Fruit fly (Drosophila melanogaster) whole organism, embryonic: ENCODE measurements around the gene CG31809.
A peak's percentile ranks its signal among the peaks of the same experiment; 100 is the strongest.

Source experiments
- Adf1 ChIP-seq: fragments of 200-800 bp; sonication (Bioruptor generic); IDR thresholded peaks from 2 replicates; pipeline ENCODE4 v1.3.6; 2022; ENCODE audit warnings: missing biosample characterization, missing genetic modification characterization
- BEAF-32 ChIP-seq: fragments of 200-800 bp; sonication (Bioruptor generic); optimal IDR thresholded peaks from 3 replicates; lab custom pipeline; 2017; ENCODE audit warnings: missing biosample characterization, missing genetic modification characterization, mild to moderate bottlenecking, moderate library complexity, missing genetic modification reagents
- BtbVII ChIP-seq: fragments of 200-800 bp; sonication (Bioruptor generic); optimal IDR thresholded peaks from 3 replicates; lab custom pipeline; 2017; ENCODE audit warnings: missing biosample characterization, mild to moderate bottlenecking, missing genetic modification characterization
- CG10147 ChIP-seq: fragments of 200-800 bp; sonication (Bioruptor generic); optimal IDR thresholded peaks from 2 replicates; lab custom pipeline; 2019; ENCODE audit warnings: missing biosample characterization, mild to moderate bottlenecking, missing genetic modification characterization, moderate library complexity
- CG10543 ChIP-seq: fragments of 200-800 bp; sonication (Bioruptor generic); optimal IDR thresholded peaks from 3 replicates; lab custom pipeline; 2017; ENCODE audit warnings: missing biosample characterization, mild to moderate bottlenecking, missing genetic modification characterization, moderate library complexity
- CG12071 ChIP-seq: fragments of 200-800 bp; sonication (Bioruptor generic); optimal IDR thresholded peaks from 3 replicates; lab custom pipeline; 2018; ENCODE audit warnings: missing biosample characterization, mild to moderate bottlenecking, missing genetic modification characterization
- CG12769 ChIP-seq: fragments of 200-800 bp; sonication (Bioruptor generic); optimal IDR thresholded peaks from 2 replicates; lab custom pipeline; 2019; ENCODE audit warnings: missing biosample characterization, mild to moderate bottlenecking, missing genetic modification characterization, moderate library complexity
- CG13296 ChIP-seq: fragments of 200-800 bp; sonication (Bioruptor generic); optimal IDR thresholded peaks from 3 replicates; lab custom pipeline; 2018; ENCODE audit warnings: missing biosample characterization, mild to moderate bottlenecking, missing genetic modification characterization
- CG14441 ChIP-seq: fragments of 200-800 bp; sonication (Bioruptor generic); IDR thresholded peaks from 2 replicates; pipeline ENCODE4 v1.3.6; 2022; ENCODE audit warnings: missing biosample characterization, missing genetic modification characterization
- CG15011 ChIP-seq: fragments of 200-800 bp; sonication (Bioruptor generic); optimal IDR thresholded peaks from 3 replicates; lab custom pipeline; 2018; ENCODE audit warnings: missing biosample characterization, mild to moderate bottlenecking, missing genetic modification characterization
- CG15514 ChIP-seq: fragments of 200-800 bp; sonication (Bioruptor generic); optimal IDR thresholded peaks from 3 replicates; lab custom pipeline; 2017; ENCODE audit warnings: missing biosample characterization, missing genetic modification characterization, mild to moderate bottlenecking, moderate library complexity, missing genetic modification reagents
- CG1603 ChIP-seq: fragments of 200-800 bp; sonication (Bioruptor generic); optimal IDR thresholded peaks from 2 replicates; lab custom pipeline; 2019; ENCODE audit warnings: missing biosample characterization, mild to moderate bottlenecking, missing genetic modification characterization, moderate library complexity
- CG1647 ChIP-seq: fragments of 200-800 bp; sonication (Bioruptor generic); optimal IDR thresholded peaks from 3 replicates; lab custom pipeline; 2016; ENCODE audit warnings: missing biosample characterization, missing genetic modification characterization
- CG17568 ChIP-seq: fragments of 200-800 bp; sonication (Bioruptor generic); optimal IDR thresholded peaks from 2 replicates; lab custom pipeline; 2018; ENCODE audit warnings: missing biosample characterization, mild to moderate bottlenecking, missing genetic modification characterization, moderate library complexity
- CG18599 ChIP-seq: fragments of 200-800 bp; sonication (Bioruptor generic); optimal IDR thresholded peaks from 3 replicates; lab custom pipeline; 2017; ENCODE audit warnings: missing biosample characterization, missing genetic modification characterization, mild to moderate bottlenecking, moderate library complexity, missing genetic modification reagents
- CG2120 ChIP-seq: fragments of 200-800 bp; sonication (Bioruptor generic); optimal IDR thresholded peaks from 3 replicates; lab custom pipeline; 2016; ENCODE audit warnings: missing biosample characterization, missing genetic modification characterization
- CG3163 ChIP-seq: fragments of 200-800 bp; sonication (Bioruptor generic); optimal IDR thresholded peaks from 3 replicates; lab custom pipeline; 2016; ENCODE audit warnings: missing biosample characterization, missing genetic modification characterization
- CG34376 ChIP-seq: fragments of 200-800 bp; sonication (Bioruptor generic); optimal IDR thresholded peaks from 2 replicates; lab custom pipeline; 2018; ENCODE audit warnings: missing biosample characterization, mild to moderate bottlenecking, missing genetic modification characterization
- CG34422 ChIP-seq: fragments of 200-800 bp; sonication (Bioruptor generic); IDR thresholded peaks from 3 replicates; pipeline ENCODE4 v1.3.6; 2022; ENCODE audit warnings: missing biosample characterization, missing genetic modification characterization
- CG43689 ChIP-seq: fragments of 200-800 bp; sonication (Bioruptor generic); IDR thresholded peaks from 2 replicates; pipeline ENCODE4 v1.3.6; 2022; ENCODE audit warnings: missing biosample characterization, missing genetic modification characterization
- CG5180 ChIP-seq: fragments of 200-800 bp; sonication (Bioruptor generic); optimal IDR thresholded peaks from 3 replicates; lab custom pipeline; 2017; ENCODE audit warnings: missing biosample characterization, missing genetic modification characterization, mild to moderate bottlenecking, moderate library complexity, missing genetic modification reagents
- CG6765 ChIP-seq: fragments of 200-800 bp; sonication (Bioruptor generic); optimal IDR thresholded peaks from 3 replicates; lab custom pipeline; 2017; ENCODE audit warnings: missing biosample characterization, mild to moderate bottlenecking, missing genetic modification characterization
- CG8290 ChIP-seq, 3 experiments: fragments of 200-800 bp; sonication (Bioruptor generic); optimal IDR thresholded peaks; 2 replicates each; lab custom pipeline; 2016 to 2019; ENCODE audit warnings: missing biosample characterization in 3 of 3, missing genetic modification characterization in 3 of 3, mild to moderate bottlenecking in 2 of 3, moderate library complexity in 1 of 3
- CG8478 ChIP-seq: fragments of >200 bp; optimal IDR thresholded peaks from 2 replicates; lab custom pipeline; 2018
- Deaf1 ChIP-seq: fragments of 200-800 bp; optimal IDR thresholded peaks from 3 replicates; lab custom pipeline; 2019; ENCODE audit warnings: missing biosample characterization, mild to moderate bottlenecking, missing genetic modification characterization, moderate library complexity
- Drgx ChIP-seq: fragments of 200-800 bp; sonication (Bioruptor generic); IDR thresholded peaks from 2 replicates; pipeline ENCODE4 v1.3.6; 2022; ENCODE audit warnings: missing biosample characterization, missing genetic modification characterization
- Fer1 ChIP-seq: fragments of 200-800 bp; sonication (Bioruptor generic); optimal IDR thresholded peaks from 2 replicates; lab custom pipeline; 2017; ENCODE audit warnings: missing biosample characterization, mild to moderate bottlenecking, missing genetic modification characterization
- HLH3B ChIP-seq: fragments of 200-800 bp; sonication (Bioruptor generic); IDR thresholded peaks from 2 replicates; pipeline ENCODE4 v1.3.6; 2022; ENCODE audit warnings: missing biosample characterization, missing genetic modification characterization
- Nf-YC ChIP-seq: fragments of 200-800 bp; optimal IDR thresholded peaks from 3 replicates; lab custom pipeline; 2019; ENCODE audit warnings: missing biosample characterization, mild to moderate bottlenecking, missing genetic modification characterization, moderate library complexity
- Ravus ChIP-seq: fragments of 200-800 bp; sonication (Bioruptor generic); IDR thresholded peaks from 2 replicates; pipeline ENCODE4 v1.3.6; 2022; ENCODE audit warnings: missing biosample characterization, missing genetic modification characterization
- Trl ChIP-seq, 3 experiments: fragments of >200 bp in 2 of 3; fragments of 200-800 bp in 1 of 3; sonication (Bioruptor generic) in 1 of 3; optimal IDR thresholded peaks; 2 replicates in 1 of 3; 3 replicates in 2 of 3; lab custom pipeline; 2016 to 2017; ENCODE audit warnings: missing biosample characterization in 1 of 3, missing genetic modification characterization in 1 of 3
- bsh ChIP-seq, 2 experiments: fragments of 200-800 bp; sonication (Bioruptor generic); optimal IDR thresholded peaks; 2 replicates each; lab custom pipeline; 2017 to 2018; ENCODE audit warnings: mild to moderate bottlenecking in 2 of 2, missing biosample characterization in 2 of 2, missing genetic modification characterization in 2 of 2, moderate library complexity in 1 of 2
- caup ChIP-seq: fragments of 200-800 bp; sonication (Bioruptor generic); optimal IDR thresholded peaks from 3 replicates; lab custom pipeline; 2017; ENCODE audit warnings: missing biosample characterization, mild to moderate bottlenecking, missing genetic modification characterization, moderate library complexity; ENCODE audit not compliant: severe bottlenecking
- cg ChIP-seq: fragments of 200-800 bp; sonication (Bioruptor generic); optimal IDR thresholded peaks from 3 replicates; lab custom pipeline; 2019; ENCODE audit warnings: missing biosample characterization, mild to moderate bottlenecking, missing genetic modification characterization, moderate library complexity
- ci ChIP-seq: fragments of 200-800 bp; sonication (Bioruptor generic); IDR thresholded peaks from 3 replicates; pipeline ENCODE4 v1.3.6; 2022; ENCODE audit warnings: missing biosample characterization, missing genetic modification characterization
- corto ChIP-seq: fragments of 200-800 bp; sonication (Bioruptor generic); optimal IDR thresholded peaks from 2 replicates; lab custom pipeline; 2016; ENCODE audit warnings: missing biosample characterization, mild to moderate bottlenecking, missing genetic modification characterization, moderate library complexity
- cwo ChIP-seq: fragments of 200-800 bp; sonication (Bioruptor generic); optimal IDR thresholded peaks from 3 replicates; lab custom pipeline; 2017; ENCODE audit warnings: missing biosample characterization, missing genetic modification characterization, mild to moderate bottlenecking, moderate library complexity, missing genetic modification reagents
- hkb ChIP-seq, 2 experiments: fragments of 200-800 bp in 1 of 2; fragments of >200 bp in 1 of 2; sonication (Bioruptor generic) in 1 of 2; IDR thresholded peaks in 1 of 2; optimal IDR thresholded peaks in 1 of 2; 2 replicates each; pipeline versions ENCODE4 v1.3.6 to Lab custom; 2017 to 2022; ENCODE audit warnings: missing biosample characterization in 1 of 2, missing genetic modification characterization in 1 of 2
- kah ChIP-seq: fragments of 200-800 bp; sonication (Bioruptor generic); optimal IDR thresholded peaks from 2 replicates; lab custom pipeline; 2018; ENCODE audit warnings: missing biosample characterization, mild to moderate bottlenecking, missing genetic modification characterization
- lab ChIP-seq: fragments of 200-800 bp; sonication (Bioruptor generic); optimal IDR thresholded peaks from 3 replicates; lab custom pipeline; 2017; ENCODE audit warnings: missing biosample characterization, missing genetic modification characterization, mild to moderate bottlenecking, moderate library complexity, missing genetic modification reagents
- lmd ChIP-seq: fragments of 200-800 bp; sonication (Bioruptor generic); IDR thresholded peaks from 2 replicates; pipeline ENCODE4 v1.3.6; 2022; ENCODE audit warnings: missing biosample characterization, missing genetic modification characterization
- mirr ChIP-seq: fragments of 200-800 bp; sonication (Bioruptor generic); optimal IDR thresholded peaks from 3 replicates; lab custom pipeline; 2018; ENCODE audit warnings: missing biosample characterization, mild to moderate bottlenecking, missing genetic modification characterization
- seq ChIP-seq: fragments of 200-800 bp; sonication (Bioruptor generic); IDR thresholded peaks from 2 replicates; pipeline ENCODE4 v1.3.6; 2022; ENCODE audit warnings: missing biosample characterization, missing genetic modification characterization
- sob ChIP-seq: fragments of 200-800 bp; sonication (Bioruptor generic); IDR thresholded peaks from 2 replicates; pipeline ENCODE4 v1.3.6; 2022; ENCODE audit warnings: missing biosample characterization, missing genetic modification characterization
- sr ChIP-seq: fragments of 200-800 bp; sonication (Bioruptor generic); IDR thresholded peaks from 3 replicates; pipeline ENCODE4 v1.3.6; 2022; ENCODE audit warnings: missing biosample characterization, missing genetic modification characterization
- sug ChIP-seq: fragments of 200-800 bp; optimal IDR thresholded peaks from 2 replicates; lab custom pipeline; 2019; ENCODE audit warnings: missing biosample characterization, mild to moderate bottlenecking, missing genetic modification characterization, moderate library complexity
- tna ChIP-seq: fragments of 200-800 bp; sonication (Bioruptor generic); IDR thresholded peaks from 2 replicates; pipeline ENCODE4 v1.3.6; 2022; ENCODE audit warnings: missing biosample characterization, missing genetic modification characterization; ENCODE audit not compliant: partially characterized antibody

The CG31809 gene

dm6 chr2L:16880930-16881329 lies 22.4 kb upstream of the CG31809 start (continued):
- TF ChIP-seq Nf-YC (peak; percentile 30), HLH3B (GFP tag; lab: Robert Waterston, UW) (peak; percentile 38; the same call in 1 of the 2 replicates), CG2120 (GFP tag; lab: Kevin White, UChicago) (peak; percentile 10), ci (GFP tag; lab: Robert Waterston, UW) (peak; percentile 66; the same call in 2 of the 3 replicates), Deaf1 (tag; lab: Kevin White, UChicago) (peak; percentile 99), cwo (GFP tag; lab: Kevin White, UChicago) (peak; percentile 17), CG8478 (no peak), CG13296 (GFP tag; lab: Kevin White, UChicago) (peak; percentile 22), bsh (GFP tag; optimal IDR thresholded peaks at IDR 0.05; lab: Kevin White, UChicago) (peak in 1 of 2 experiments; percentile 38), CG12769 (tag; lab: Kevin White, UChicago) (peak; percentile 40), seq (GFP tag; lab: Robert Waterston, UW) (no peak; the same call in 1 of the 2 replicates), cg (no peak), CG17568 (GFP tag; lab: Kevin White, UChicago) (no peak), caup (GFP tag; lab: Kevin White, UChicago) (peak; percentile 10), sob (GFP tag; lab: Robert Waterston, UW) (peak; percentile 21; the same call in 1 of the 2 replicates), CG15011 (no peak), kah (GFP tag; lab: Kevin White, UChicago) (no peak), Trl (optimal IDR thresholded peaks at IDR 0.05; lab: Kevin White, UChicago) (peak; percentile 21 to 65), Trl (GFP tag; optimal IDR thresholded peaks at IDR 0.05; lab: Kevin White, UChicago) (peak; percentile 26), CG14441 (GFP tag; lab: Robert Waterston, UW) (0 out of 2 replicates have a peak, but pooled peaks have one; percentile 19), hkb (optimal IDR thresholded peaks at IDR 0.05; lab: Kevin White, UChicago) (no peak), hkb (GFP tag; IDR thresholded peaks at IDR 0.05; lab: Robert Waterston, UW) (peak; percentile 37; the same call in 1 of the 2 replicates), Fer1 (GFP tag; lab: Kevin White, UChicago) (peak; percentile 42), lmd (GFP tag; lab: Robert Waterston, UW) (no peak), lab (peak; percentile 44), CG1647 (GFP tag; lab: Kevin White, UChicago) (no peak), BtbVII (peak; percentile 1), sr (GFP tag; lab: Robert Waterston, UW) (0 out of 3 replicates have a peak, but pooled peaks have one; percentile 16), CG10543 (GFP tag; lab: Kevin White, UChicago) (peak; percentile 84), CG6765 (GFP tag; lab: Kevin White, UChicago) (peak; percentile 18), sug (peak; percentile 43), CG34422 (peak; percentile 16; the same call in 1 of the 3 replicates), CG15514 (GFP tag; lab: Kevin White, UChicago) (peak; percentile 94), CG3163 (peak; percentile 85), Drgx (GFP tag; lab: Robert Waterston, UW) (peak; percentile 42; the same call in 1 of the 2 replicates), CG8290 (GFP tag; optimal IDR thresholded peaks at IDR 0.05; lab: Kevin White, UChicago) (no peak), CG8290 (tag; optimal IDR thresholded peaks at IDR 0.05; lab: Kevin White, UChicago) (peak in 1 of 2 experiments; percentile 64), CG43689 (GFP tag; lab: Robert Waterston, UW) (no peak), Ravus (GFP tag; lab: Robert Waterston, UW) (no peak), CG5180 (GFP tag; lab: Kevin White, UChicago) (peak; percentile 4), tna (0 out of 2 replicates have a peak, but pooled peaks have one; percentile 12), Adf1 (GFP tag; lab: Robert Waterston, UW) (peak; percentile 32; the same call in 1 of the 2 replicates), CG34376 (GFP tag; lab: Kevin White, UChicago) (peak; percentile 54), BEAF-32 (peak; percentile 4), corto (GFP tag; lab: Kevin White, UChicago) (no peak), CG12071 (peak; percentile 15), mirr (GFP tag; lab: Kevin White, UChicago) (peak; percentile 25), CG10147 (GFP tag; lab: Kevin White, UChicago) (no peak), CG1603 (no peak), CG18599 (GFP tag; lab: Kevin White, UChicago) (no peak)
